Worm (Caenorhabditis elegans) whole organism, late embryonic: ENCODE results near the gene R05H5.4.

Experiments
- ama-1 ChIP-seq: fragments of 150-350 bp; optimal IDR thresholded peaks from 2 replicates; lab custom pipeline; 2014
- ceh-48 ChIP-seq: sonication (generic microtip); optimal IDR thresholded peaks from 2 replicates; lab custom pipeline; 2016; ENCODE audit warnings: missing genetic modification characterization, inconsistent platforms, missing compliant biosample characterization
- hlh-15 ChIP-seq: sonication (generic microtip); optimal IDR thresholded peaks from 2 replicates; lab custom pipeline; 2016; ENCODE audit warnings: missing genetic modification characterization, missing compliant biosample characterization
- hlh-6 ChIP-seq: sonication (generic microtip); optimal IDR thresholded peaks from 2 replicates; lab custom pipeline; 2016; ENCODE audit warnings: missing genotype, missing genetic modification characterization, missing compliant biosample characterization
- nhr-232 ChIP-seq: sonication (generic microtip); optimal IDR thresholded peaks from 2 replicates; lab custom pipeline; 2016; ENCODE audit warnings: missing genetic modification characterization, missing compliant biosample characterization
- pha-4 ChIP-seq: fragments of 150-350 bp; optimal IDR thresholded peaks from 2 replicates; lab custom pipeline; 2018; ENCODE audit warnings: missing biosample characterization, missing genetic modification reagents, missing genetic modification characterization

- TF ChIP-seq pha-4 (tag; lab: Kevin White, UChicago) (no peak), ceh-48 (tag; lab: Kevin White, UChicago) (no peak), ama-1 (no peak), nhr-232 (tag; lab: Kevin White, UChicago) (no peak), hlh-6 (tag; lab: Kevin White, UChicago) (no peak), hlh-15 (tag; lab: Kevin White, UChicago) (no peak)
These were observed 22.8 kb upstream of the R05H5.4 start, which contains the start of gene plc-3 for ce11 chrII:10222577-10222976.
